Worm (Caenorhabditis elegans) whole organism, L4 larva: ENCODE data around the gene nlp-80.

ENCODE experiments used
- fkh-10 ChIP-seq: fragments of 150-350 bp; optimal IDR thresholded peaks from 2 replicates; lab custom pipeline; 2014; ENCODE audit warnings: missing biosample characterization, missing genetic modification reagents, missing genetic modification characterization
- fos-1 ChIP-seq: fragments of 150-350 bp; optimal IDR thresholded peaks from 2 replicates; lab custom pipeline; 2014; ENCODE audit warnings: missing biosample characterization, missing genetic modification characterization
- nhr-11 ChIP-seq: fragments of 150-350 bp; optimal IDR thresholded peaks from 2 replicates; lab custom pipeline; 2014; ENCODE audit warnings: missing biosample characterization, missing genetic modification characterization
- nhr-42 ChIP-seq: fragments of 200-800 bp; sonication (Bioruptor generic); IDR thresholded peaks from 2 replicates; pipeline ENCODE4 v1.3.6; 2022; ENCODE audit warnings: missing genetic modification characterization, missing compliant biosample characterization
- nhr-77 ChIP-seq: fragments of 150-350 bp; optimal IDR thresholded peaks from 2 replicates; lab custom pipeline; 2014; ENCODE audit warnings: missing biosample characterization, missing genetic modification characterization
- unc-130 ChIP-seq: sonication (generic microtip); optimal IDR thresholded peaks from 2 replicates; lab custom pipeline; 2016; ENCODE audit warnings: missing genetic modification reagents, missing genetic modification characterization, missing compliant biosample characterization

DNA sequence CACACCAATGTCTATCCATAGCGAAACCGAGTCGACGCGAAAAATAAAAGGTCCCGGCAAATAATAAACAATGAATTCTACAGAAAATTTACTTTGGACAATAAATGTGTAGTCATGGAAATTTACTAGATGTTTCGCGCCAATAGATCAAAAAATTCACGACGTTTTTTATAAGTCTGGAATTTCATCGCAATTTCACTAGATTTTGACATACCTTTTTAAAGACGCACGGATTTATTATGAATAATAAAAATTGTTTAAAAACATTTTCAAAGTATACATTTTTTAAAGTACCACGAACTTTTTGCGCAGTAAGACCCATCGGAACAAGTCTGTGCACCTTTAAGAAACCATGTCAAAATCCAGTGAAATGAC is 10.6 kb upstream of the nlp-80 start:
- TF ChIP-seq fos-1 (tag; lab: Kevin White, UChicago) (no peak), nhr-77 (no peak), nhr-42 (no peak), fkh-10 (GFP tag; lab: Kevin White, UChicago) (no peak), unc-130 (GFP tag; lab: Kevin White, UChicago) (no peak), nhr-11 (tag; lab: Kevin White, UChicago) (no peak)
